Fruit fly (Drosophila melanogaster): ENCODE measurements around the gene Wdr92.

dm6 chr3L:17907609-17908160 lies at the start of gene Wdr92, which contains the start of gene Prestin:
- no peak for TF ChIP-seq CG11762 (GFP tag; optimal IDR thresholded peaks at IDR 0.05; ENCODE audit: insufficient read depth)
- TF ChIP-seq Hr38 (GFP tag; optimal IDR thresholded peaks at IDR 0.05) = no peak
- TF ChIP-seq CG11294 (GFP tag; IDR thresholded peaks at IDR 0.05) = no peak
- peak; percentile 82 for TF ChIP-seq CG6854 (GFP tag; optimal IDR thresholded peaks at IDR 0.05)
- no peak for TF ChIP-seq fd85E (GFP tag; optimal IDR thresholded peaks at IDR 0.05)
- no peak for TF ChIP-seq CG6276 (GFP tag; optimal IDR thresholded peaks at IDR 0.05)
- TF ChIP-seq esn (GFP tag; optimal IDR thresholded peaks at IDR 0.05) = peak; percentile 21
- no peak for TF ChIP-seq CG6163 (GFP tag; IDR thresholded peaks at IDR 0.05)
- TF ChIP-seq Blimp-1 (GFP tag; optimal IDR thresholded peaks at IDR 0.05) = no peak
- TF ChIP-seq spab (GFP tag; optimal IDR thresholded peaks at IDR 0.05) = no peak
- no peak for TF ChIP-seq CG11902 (GFP tag; optimal IDR thresholded peaks at IDR 0.05)
- peak; percentile 58; the same call in 2 of the 3 replicates for TF ChIP-seq eg (GFP tag; IDR thresholded peaks at IDR 0.05)

Measured in whole organism, prepupa.